Fruit fly (Drosophila melanogaster) whole organism, embryonic: ENCODE measurements around the gene RpS28-like.

Source experiments
- B-H2 ChIP-seq: fragments of 200-800 bp; sonication (Bioruptor generic); optimal IDR thresholded peaks from 2 replicates; lab custom pipeline; 2018; ENCODE audit warnings: missing biosample characterization, mild to moderate bottlenecking, missing genetic modification characterization
- CG10565 ChIP-seq: fragments of 200-800 bp; sonication (Bioruptor generic); optimal IDR thresholded peaks from 3 replicates; lab custom pipeline; 2016; ENCODE audit warnings: missing biosample characterization, mild to moderate bottlenecking, missing genetic modification characterization
- CG11398 ChIP-seq: fragments of 200-800 bp; sonication (Bioruptor generic); optimal IDR thresholded peaks from 2 replicates; lab custom pipeline; 2016; ENCODE audit warnings: missing biosample characterization, missing genetic modification characterization
- CG11695 ChIP-seq: fragments of 200-800 bp; sonication (Bioruptor generic); IDR thresholded peaks from 3 replicates; pipeline ENCODE4 v1.3.6; 2022; ENCODE audit warnings: missing biosample characterization, missing genetic modification characterization
- CG13424 ChIP-seq: fragments of 200-800 bp; sonication (Bioruptor generic); optimal IDR thresholded peaks from 2 replicates; lab custom pipeline; 2019; ENCODE audit warnings: missing biosample characterization, mild to moderate bottlenecking, missing genetic modification characterization, moderate library complexity
- CG14014 ChIP-seq: fragments of 200-800 bp; sonication (Bioruptor generic); IDR thresholded peaks from 2 replicates; pipeline ENCODE4 v1.3.6; 2022; ENCODE audit warnings: missing biosample characterization, missing genetic modification characterization
- CG15011 ChIP-seq: fragments of 200-800 bp; sonication (Bioruptor generic); optimal IDR thresholded peaks from 3 replicates; lab custom pipeline; 2018; ENCODE audit warnings: missing biosample characterization, mild to moderate bottlenecking, missing genetic modification characterization
- CG15073 ChIP-seq: fragments of 200-800 bp; sonication (Bioruptor generic); optimal IDR thresholded peaks from 2 replicates; lab custom pipeline; 2016; ENCODE audit warnings: missing biosample characterization, missing genetic modification characterization
- CG1603 ChIP-seq: fragments of 200-800 bp; sonication (Bioruptor generic); optimal IDR thresholded peaks from 2 replicates; lab custom pipeline; 2019; ENCODE audit warnings: missing biosample characterization, mild to moderate bottlenecking, missing genetic modification characterization, moderate library complexity
- CG1832 ChIP-seq: fragments of 200-800 bp; sonication (Bioruptor generic); optimal IDR thresholded peaks from 2 replicates; lab custom pipeline; 2017; ENCODE audit warnings: missing biosample characterization, mild to moderate bottlenecking, missing genetic modification characterization, inconsistent platforms
- CG18764 ChIP-seq: fragments of 200-800 bp; sonication (Bioruptor generic); optimal IDR thresholded peaks from 3 replicates; lab custom pipeline; 2016; ENCODE audit warnings: missing biosample characterization, missing genetic modification characterization
- CG2202 ChIP-seq: fragments of 200-800 bp; sonication (Bioruptor generic); optimal IDR thresholded peaks from 2 replicates; lab custom pipeline; 2018; ENCODE audit warnings: missing biosample characterization, mild to moderate bottlenecking, missing genetic modification characterization
- CG3163 ChIP-seq: fragments of 200-800 bp; sonication (Bioruptor generic); optimal IDR thresholded peaks from 3 replicates; lab custom pipeline; 2016; ENCODE audit warnings: missing biosample characterization, missing genetic modification characterization
- CG4820 ChIP-seq: fragments of 200-800 bp; sonication (Bioruptor generic); optimal IDR thresholded peaks from 3 replicates; lab custom pipeline; 2016; ENCODE audit warnings: missing biosample characterization, missing genetic modification characterization
- CG4854 ChIP-seq: fragments of 200-800 bp; sonication (Bioruptor generic); optimal IDR thresholded peaks from 2 replicates; lab custom pipeline; 2016; ENCODE audit warnings: missing biosample characterization, missing genetic modification characterization, inconsistent platforms
- CG8281 ChIP-seq: fragments of 200-800 bp; sonication (Bioruptor generic); optimal IDR thresholded peaks from 2 replicates; lab custom pipeline; 2018; ENCODE audit warnings: missing biosample characterization, mild to moderate bottlenecking, missing genetic modification characterization, moderate library complexity
- CG8290 ChIP-seq, 3 experiments: fragments of 200-800 bp; sonication (Bioruptor generic); optimal IDR thresholded peaks; 2 replicates each; lab custom pipeline; 2016 to 2019; ENCODE audit warnings: missing biosample characterization in 3 of 3, missing genetic modification characterization in 3 of 3, mild to moderate bottlenecking in 2 of 3, moderate library complexity in 1 of 3
- CG8359 ChIP-seq: fragments of 200-800 bp; sonication (Bioruptor generic); optimal IDR thresholded peaks from 2 replicates; lab custom pipeline; 2017; ENCODE audit warnings: missing biosample characterization, mild to moderate bottlenecking, missing genetic modification characterization, borderline replicate concordance
- CG8478 ChIP-seq: fragments of >200 bp; optimal IDR thresholded peaks from 2 replicates; lab custom pipeline; 2018
- CTCF ChIP-seq: fragments of 200-800 bp; sonication (Bioruptor generic); optimal IDR thresholded peaks from 2 replicates; lab custom pipeline; 2017; ENCODE audit warnings: missing biosample characterization, mild to moderate bottlenecking, missing genetic modification characterization, moderate library complexity
- ERR ChIP-seq: fragments of 200-800 bp; sonication (Bioruptor generic); optimal IDR thresholded peaks from 2 replicates; lab custom pipeline; 2016; ENCODE audit warnings: missing biosample characterization, missing genetic modification characterization
- Eip74EF ChIP-seq, 2 experiments: fragments of 200-800 bp in 1 of 2; fragments of >200 bp in 1 of 2; sonication (Bioruptor generic) in 1 of 2; optimal IDR thresholded peaks; 2 replicates each; lab custom pipeline; 2017 to 2019; ENCODE audit warnings: missing biosample characterization in 2 of 2, missing genetic modification characterization in 2 of 2, mild to moderate bottlenecking in 1 of 2, moderate library complexity in 1 of 2
- Fer3 ChIP-seq: fragments of 200-800 bp; sonication (Bioruptor generic); optimal IDR thresholded peaks from 2 replicates; lab custom pipeline; 2018; ENCODE audit warnings: missing biosample characterization, mild to moderate bottlenecking, missing genetic modification characterization, moderate library complexity
- Gug ChIP-seq: fragments of 200-800 bp; sonication (Bioruptor generic); IDR thresholded peaks from 4 replicates; pipeline ENCODE4 v1.3.6; 2022; ENCODE audit warnings: missing biosample characterization, missing genetic modification characterization
- HHEX ChIP-seq: fragments of 200-800 bp; sonication (Bioruptor generic); optimal IDR thresholded peaks from 3 replicates; lab custom pipeline; 2017; ENCODE audit warnings: missing biosample characterization, mild to moderate bottlenecking, missing genetic modification characterization, missing genetic modification reagents
- HLHmδ ChIP-seq: fragments of 200-800 bp; sonication (Bioruptor generic); optimal IDR thresholded peaks from 2 replicates; lab custom pipeline; 2018; ENCODE audit warnings: missing biosample characterization, mild to moderate bottlenecking, missing genetic modification characterization, moderate library complexity
- Hr51 ChIP-seq, 2 experiments: fragments of 200-800 bp; sonication (Bioruptor generic); optimal IDR thresholded peaks; 2 replicates in 1 of 2; 3 replicates in 1 of 2; lab custom pipeline; 2016 to 2018; ENCODE audit warnings: missing biosample characterization in 2 of 2, missing genetic modification characterization in 2 of 2, mild to moderate bottlenecking in 1 of 2, moderate library complexity in 1 of 2
- MESR4 ChIP-seq: fragments of 200-800 bp; sonication (Bioruptor generic); optimal IDR thresholded peaks from 2 replicates; lab custom pipeline; 2018; ENCODE audit warnings: missing biosample characterization, mild to moderate bottlenecking, missing genetic modification characterization, moderate library complexity
- Nf-YB ChIP-seq: fragments of 200-800 bp; sonication (Bioruptor generic); optimal IDR thresholded peaks from 3 replicates; lab custom pipeline; 2019; ENCODE audit warnings: missing biosample characterization, mild to moderate bottlenecking, missing genetic modification characterization, moderate library complexity
- Nf-YC ChIP-seq: fragments of 200-800 bp; optimal IDR thresholded peaks from 3 replicates; lab custom pipeline; 2019; ENCODE audit warnings: missing biosample characterization, mild to moderate bottlenecking, missing genetic modification characterization, moderate library complexity
- Oli ChIP-seq: fragments of 200-800 bp; sonication (Bioruptor generic); optimal IDR thresholded peaks from 2 replicates; lab custom pipeline; 2018; ENCODE audit warnings: missing biosample characterization, mild to moderate bottlenecking, missing genetic modification characterization, moderate library complexity
- Optix ChIP-seq: fragments of 200-800 bp; sonication (Bioruptor generic); IDR thresholded peaks from 3 replicates; pipeline ENCODE4 v1.3.6; 2022; ENCODE audit warnings: missing biosample characterization, missing genetic modification characterization
- Usf ChIP-seq: fragments of 200-800 bp; sonication (Bioruptor generic); optimal IDR thresholded peaks from 2 replicates; lab custom pipeline; 2017; ENCODE audit warnings: missing genotype, missing biosample characterization, missing genetic modification characterization
- Vsx1 ChIP-seq: fragments of 200-800 bp; sonication (Bioruptor generic); optimal IDR thresholded peaks from 2 replicates; lab custom pipeline; 2017; ENCODE audit warnings: missing biosample characterization, mild to moderate bottlenecking, missing genetic modification characterization, missing genetic modification reagents
- ab ChIP-seq: fragments of 200-800 bp; sonication (Bioruptor generic); optimal IDR thresholded peaks from 2 replicates; lab custom pipeline; 2016; ENCODE audit warnings: missing biosample characterization, missing genetic modification characterization
- amos ChIP-seq: fragments of 200-800 bp; sonication (Bioruptor generic); IDR thresholded peaks from 2 replicates; pipeline ENCODE4 v1.3.6; 2022; ENCODE audit warnings: missing biosample characterization, missing genetic modification characterization; ENCODE audit not compliant: partially characterized antibody
- br ChIP-seq: fragments of >200 bp; optimal IDR thresholded peaks from 2 replicates; lab custom pipeline; 2017
- chif ChIP-seq, 2 experiments: fragments of 200-800 bp; sonication (Bioruptor generic); optimal IDR thresholded peaks; 3 replicates each; lab custom pipeline; 2016; ENCODE audit warnings: missing biosample characterization in 2 of 2, missing genetic modification characterization in 2 of 2
- dmrt99B ChIP-seq: fragments of 200-800 bp; sonication (Bioruptor generic); optimal IDR thresholded peaks from 2 replicates; lab custom pipeline; 2018; ENCODE audit warnings: missing biosample characterization, mild to moderate bottlenecking, missing genetic modification characterization, moderate library complexity
- dysf ChIP-seq: fragments of 200-800 bp; sonication (Bioruptor generic); IDR thresholded peaks from 3 replicates; pipeline ENCODE4 v1.3.6; 2022; ENCODE audit warnings: missing biosample characterization, missing genetic modification characterization
- emc ChIP-seq: fragments of 200-800 bp; sonication (Bioruptor generic); optimal IDR thresholded peaks from 2 replicates; lab custom pipeline; 2016; ENCODE audit warnings: missing biosample characterization, missing genetic modification characterization
- ewg ChIP-seq: fragments of 200-800 bp; sonication (Bioruptor generic); optimal IDR thresholded peaks from 3 replicates; lab custom pipeline; 2017; ENCODE audit warnings: mild to moderate bottlenecking, missing biosample characterization, missing genetic modification reagents, missing genetic modification characterization
- gce ChIP-seq: fragments of 200-800 bp; sonication (Bioruptor generic); IDR thresholded peaks from 3 replicates; pipeline ENCODE4 v1.3.6; 2022; ENCODE audit warnings: missing biosample characterization, missing genetic modification characterization
- gcm ChIP-seq: fragments of 200-800 bp; sonication (Bioruptor generic); optimal IDR thresholded peaks from 2 replicates; lab custom pipeline; 2019; ENCODE audit warnings: missing biosample characterization, mild to moderate bottlenecking, missing genetic modification characterization, moderate library complexity
- grau ChIP-seq: fragments of 200-800 bp; optimal IDR thresholded peaks from 3 replicates; lab custom pipeline; 2019; ENCODE audit warnings: missing biosample characterization, mild to moderate bottlenecking, missing genetic modification characterization, moderate library complexity
- ham ChIP-seq: fragments of 200-800 bp; sonication (Bioruptor generic); IDR thresholded peaks from 2 replicates; pipeline ENCODE4 v1.3.6; 2022; ENCODE audit warnings: missing biosample characterization, missing genetic modification characterization
- kah ChIP-seq: fragments of 200-800 bp; sonication (Bioruptor generic); optimal IDR thresholded peaks from 2 replicates; lab custom pipeline; 2018; ENCODE audit warnings: missing biosample characterization, mild to moderate bottlenecking, missing genetic modification characterization
- lab ChIP-seq: fragments of 200-800 bp; sonication (Bioruptor generic); optimal IDR thresholded peaks from 3 replicates; lab custom pipeline; 2017; ENCODE audit warnings: missing biosample characterization, missing genetic modification characterization, mild to moderate bottlenecking, moderate library complexity, missing genetic modification reagents
- nom ChIP-seq: fragments of 200-800 bp; sonication (Bioruptor generic); optimal IDR thresholded peaks from 2 replicates; lab custom pipeline; 2017; ENCODE audit warnings: missing biosample characterization, missing genetic modification characterization, mild to moderate bottlenecking, moderate library complexity, missing genetic modification reagents
- sd ChIP-seq: fragments of 200-800 bp; sonication (Bioruptor generic); optimal IDR thresholded peaks from 3 replicates; lab custom pipeline; 2018; ENCODE audit warnings: missing biosample characterization, mild to moderate bottlenecking, missing genetic modification characterization, moderate library complexity
- sens ChIP-seq: fragments of 200-800 bp; sonication (Bioruptor generic); peaks from one replicate; lab custom pipeline; 2016; ENCODE audit warnings: missing biosample characterization, missing genetic modification characterization

Gene RpS28-like

DNA sequence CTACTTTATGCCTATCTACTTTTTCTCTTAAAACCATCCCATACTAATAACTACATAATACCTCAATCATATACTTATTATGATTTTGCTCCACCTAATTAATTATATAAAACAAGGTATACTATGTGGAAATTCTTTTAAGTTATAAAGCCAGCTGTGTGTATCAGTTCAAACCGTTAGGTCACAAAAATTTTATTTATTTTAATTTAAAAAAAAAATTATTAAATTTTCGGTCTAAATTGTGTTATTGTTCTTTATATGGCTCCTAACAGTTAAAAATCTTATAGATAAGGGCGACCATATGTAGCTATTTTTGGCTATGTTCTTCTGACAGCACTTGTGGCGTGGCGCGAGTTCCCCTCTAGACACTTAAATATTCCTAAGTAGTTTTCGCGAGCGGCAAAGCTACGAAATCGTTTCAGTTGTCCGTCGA is 49.3 kb upstream of the RpS28-like start, which contains the start of gene Aldh (continued):
- TF ChIP-seq dmrt99B (tag; lab: Kevin White, UChicago) (peak; percentile 31), sd (no peak), Gug (peak; percentile 30; the same call in 1 of the 4 replicates), CG1832 (GFP tag; lab: Kevin White, UChicago) (no peak), CG11398 (GFP tag; lab: Kevin White, UChicago) (no peak), gcm (no peak), Usf (GFP tag; lab: Kevin White, UChicago) (no peak), CTCF (GFP tag; lab: Kevin White, UChicago) (no peak), HHEX (peak; percentile 18), gce (GFP tag; lab: Robert Waterston, UW) (no peak), ab (GFP tag; lab: Kevin White, UChicago) (no peak), CG14014 (GFP tag; lab: Robert Waterston, UW) (no peak), CG15011 (GFP tag; lab: Kevin White, UChicago) (no peak), CG8478 (no peak), HLHmδ (no peak), CG3163 (GFP tag; lab: Kevin White, UChicago) (peak; percentile 5), ERR (GFP tag; lab: Kevin White, UChicago) (no peak), Nf-YB (GFP tag; lab: Kevin White, UChicago) (no peak), Vsx1 (GFP tag; lab: Kevin White, UChicago) (no peak), Optix (GFP tag; lab: Robert Waterston, UW) (no peak), CG10565 (GFP tag; lab: Kevin White, UChicago) (no peak), CG2202 (no peak), nom (GFP tag; lab: Kevin White, UChicago) (no peak), dysf (GFP tag; lab: Robert Waterston, UW) (peak; percentile 53; the same call in 2 of the 3 replicates), CG13424 (tag; lab: Kevin White, UChicago) (peak; percentile 35), CG4854 (GFP tag; lab: Kevin White, UChicago) (no peak), Hr51 (GFP tag; optimal IDR thresholded peaks at IDR 0.05; lab: Kevin White, UChicago) (peak in 1 of 2 experiments; percentile 52), CG11695 (0 out of 3 replicates have a peak, but pooled peaks have one; percentile 30), CG8281 (tag; lab: Kevin White, UChicago) (no peak), ewg (GFP tag; lab: Kevin White, UChicago) (no peak), kah (GFP tag; lab: Kevin White, UChicago) (no peak), br (lab: Kevin White, UChicago) (no peak), CG8359 (no peak), Eip74EF (GFP tag; optimal IDR thresholded peaks at IDR 0.05; lab: Kevin White, UChicago) (no peak), Oli (peak; percentile 7), CG18764 (GFP tag; lab: Kevin White, UChicago) (no peak), sens (GFP tag; lab: Kevin White, UChicago) (no peak), amos (0 out of 2 replicates have a peak, but pooled peaks have one; percentile 13), emc (no peak), chif (GFP tag; optimal IDR thresholded peaks at IDR 0.05; lab: Kevin White, UChicago) (no peak), CG8290 (GFP tag; optimal IDR thresholded peaks at IDR 0.05; lab: Kevin White, UChicago) (no peak), CG8290 (tag; optimal IDR thresholded peaks at IDR 0.05; lab: Kevin White, UChicago) (peak in 1 of 2 experiments; percentile 12), MESR4 (no peak), CG4820 (GFP tag; lab: Kevin White, UChicago) (no peak), Fer3 (peak; percentile 10), lab (GFP tag; lab: Kevin White, UChicago) (peak; percentile 52), CG1603 (tag; lab: Kevin White, UChicago) (no peak), Nf-YC (tag; lab: Kevin White, UChicago) (no peak), CG15073 (GFP tag; lab: Kevin White, UChicago) (no peak), B-H2 (GFP tag; lab: Kevin White, UChicago) (peak; percentile 50), grau (tag; lab: Kevin White, UChicago) (no peak), ham (GFP tag; lab: Robert Waterston, UW) (no peak)
